Fruit fly (Drosophila melanogaster): ENCODE data around the gene Inx7.

The Inx7 gene

dm6 chrX:6976364-6976763, 17.0 kb downstream of the Inx7 start:
- TF ChIP-seq usp (GFP tag; optimal IDR thresholded peaks at IDR 0.05) (no peak), Dll (optimal IDR thresholded peaks at IDR 0.05) (no peak), EcR (GFP tag; optimal IDR thresholded peaks at IDR 0.05) (no peak), psq (optimal IDR thresholded peaks at IDR 0.05) (no peak), pan (optimal IDR thresholded peaks at IDR 0.05) (no peak), CG8478 (optimal IDR thresholded peaks at IDR 0.05) (no peak)

dm6 chrX:6974221-6974620, 19.2 kb downstream of the Inx7 start:
- TF ChIP-seq pan (optimal IDR thresholded peaks at IDR 0.05) (no peak), usp (GFP tag; optimal IDR thresholded peaks at IDR 0.05) (no peak), Dll (optimal IDR thresholded peaks at IDR 0.05) (no peak), psq (optimal IDR thresholded peaks at IDR 0.05) (no peak), EcR (GFP tag; optimal IDR thresholded peaks at IDR 0.05) (no peak), CG8478 (optimal IDR thresholded peaks at IDR 0.05) (no peak)

- TF ChIP-seq psq (optimal IDR thresholded peaks at IDR 0.05) (no peak), EcR (GFP tag; optimal IDR thresholded peaks at IDR 0.05) (no peak), CG8478 (optimal IDR thresholded peaks at IDR 0.05) (no peak), usp (GFP tag; optimal IDR thresholded peaks at IDR 0.05) (no peak), pan (optimal IDR thresholded peaks at IDR 0.05) (no peak), Dll (optimal IDR thresholded peaks at IDR 0.05) (no peak)
Measured at dm6 chrX:6973340-6973739, 20.1 kb downstream of the Inx7 start, which contains the start of gene CG3040. CG3040 (minus strand) TSS chrX:6973393.

- TF ChIP-seq CG8478 (optimal IDR thresholded peaks at IDR 0.05) (no peak), usp (GFP tag; optimal IDR thresholded peaks at IDR 0.05) (no peak), Dll (optimal IDR thresholded peaks at IDR 0.05) (no peak), EcR (GFP tag; optimal IDR thresholded peaks at IDR 0.05) (peak in 1 of 2 experiments; percentile 93), pan (optimal IDR thresholded peaks at IDR 0.05) (no peak), psq (optimal IDR thresholded peaks at IDR 0.05) (no peak)
Measured at dm6 chrX:6969364-6970137, 23.9 kb downstream of the Inx7 start, which contains the start of gene CG4586. CG4586 (plus strand) TSS chrX:6969918.

dm6 chrX:6968564-6968963, 24.8 kb downstream of the Inx7 start, which contains the start of gene Setd3:
Setd3 (minus strand) TSS chrX:6968750.
- TF ChIP-seq CG8478 (optimal IDR thresholded peaks at IDR 0.05): no peak
- no peak for TF ChIP-seq EcR (GFP tag; optimal IDR thresholded peaks at IDR 0.05)
- TF ChIP-seq psq (optimal IDR thresholded peaks at IDR 0.05): no peak
- TF ChIP-seq pan (optimal IDR thresholded peaks at IDR 0.05): no peak
- no peak for TF ChIP-seq Dll (optimal IDR thresholded peaks at IDR 0.05)
- no peak for TF ChIP-seq usp (GFP tag; optimal IDR thresholded peaks at IDR 0.05)
